Fruit fly (Drosophila melanogaster) Kc167 (cell line): ENCODE measurements around the gene Nepl9.

Source experiments
- Myc ChIP-seq: fragments of >200 bp; optimal IDR thresholded peaks from 2 replicates; lab custom pipeline; 2017; ENCODE audit warnings: missing external identifiers
- Sin3A ChIP-seq: fragments of >200 bp; optimal IDR thresholded peaks from 2 replicates; lab custom pipeline; 2018; ENCODE audit warnings: missing external identifiers
- h ChIP-seq: fragments of >200 bp; optimal IDR thresholded peaks from 3 replicates; lab custom pipeline; 2018; ENCODE audit warnings: missing external identifiers
- insv ChIP-seq: fragments of >200 bp; optimal IDR thresholded peaks from 3 replicates; lab custom pipeline; 2018; ENCODE audit warnings: missing external identifiers
- psq ChIP-seq: fragments of >200 bp; optimal IDR thresholded peaks from 2 replicates; lab custom pipeline; 2017; ENCODE audit warnings: missing external identifiers
- ttk ChIP-seq: sonication (Bioruptor generic); optimal IDR thresholded peaks from 2 replicates; lab custom pipeline; 2017; ENCODE audit warnings: missing external identifiers

The Nepl9 gene

dm6 chr2L:16837158-16837557 lies at the start of gene Nepl9:
Gene Nepl9 (minus strand): TSS chr2L:16837258.
- no peak for TF ChIP-seq h
- TF ChIP-seq Myc (lab: Kevin White, UChicago) = no peak
- TF ChIP-seq Sin3A (lab: Kevin White, UChicago) = no peak
- no peak for TF ChIP-seq psq (lab: Kevin White, UChicago)
- no peak for TF ChIP-seq insv
- no peak for TF ChIP-seq ttk (lab: Kevin White, UChicago)

- TF ChIP-seq ttk (lab: Kevin White, UChicago) (no peak), Myc (lab: Kevin White, UChicago) (no peak), psq (lab: Kevin White, UChicago) (no peak), insv (no peak), Sin3A (lab: Kevin White, UChicago) (no peak), h (no peak)
Observed at dm6 chr2L:16886459-16886858, 49.4 kb upstream of the Nepl9 start.

DNA sequence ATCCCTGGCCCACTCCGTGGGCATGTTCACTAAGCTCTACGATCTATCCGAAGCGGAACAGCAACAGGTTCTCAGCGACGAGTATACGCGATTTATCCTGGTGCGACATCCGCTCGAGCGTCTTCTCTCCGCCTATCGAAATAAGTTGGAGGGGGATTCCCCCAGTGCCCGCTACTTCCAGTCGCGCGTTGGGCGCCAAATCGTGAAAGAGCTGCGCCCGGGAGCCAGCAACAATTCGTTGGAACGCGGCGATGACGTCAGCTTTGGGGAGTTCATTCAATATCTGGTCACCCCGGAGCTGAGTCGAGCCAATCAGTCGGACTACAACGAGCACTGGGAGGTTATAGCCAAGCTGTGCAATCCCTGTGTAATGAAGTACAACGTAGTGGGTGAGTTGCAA lies 48.3 kb upstream of the Nepl9 start:
- TF ChIP-seq Sin3A (lab: Kevin White, UChicago) = no peak
- no peak for TF ChIP-seq Myc (lab: Kevin White, UChicago)
- no peak for TF ChIP-seq psq (lab: Kevin White, UChicago)
- no peak for TF ChIP-seq ttk (lab: Kevin White, UChicago)
- no peak for TF ChIP-seq h
- TF ChIP-seq insv = no peak

DNA sequence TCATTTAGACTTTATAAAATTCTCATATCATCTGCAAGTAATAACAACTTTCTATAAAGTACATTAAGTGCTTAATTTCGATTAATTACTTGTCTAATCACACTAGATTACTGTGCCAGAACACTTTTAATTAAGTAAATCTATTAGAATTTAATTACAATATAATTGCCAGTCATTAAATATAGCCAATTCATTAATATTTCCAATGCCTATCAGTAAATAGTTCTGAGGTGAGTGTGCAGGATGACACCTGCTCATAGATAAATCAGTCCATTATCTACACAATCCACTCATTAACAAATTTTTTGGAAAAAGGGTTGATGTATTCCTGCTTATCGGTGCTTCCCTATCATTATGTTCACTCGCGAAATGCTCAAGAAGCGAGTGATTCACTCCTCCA lies 47.6 kb upstream of the Nepl9 start:
- TF ChIP-seq ttk (lab: Kevin White, UChicago) = no peak
- TF ChIP-seq Myc (lab: Kevin White, UChicago) = no peak
- TF ChIP-seq h = no peak
- no peak for TF ChIP-seq psq (lab: Kevin White, UChicago)
- no peak for TF ChIP-seq Sin3A (lab: Kevin White, UChicago)
- TF ChIP-seq insv = no peak

dm6 chr2L:16882871-16883849 lies 46.1 kb upstream of the Nepl9 start:
- TF ChIP-seq h (no peak), Sin3A (lab: Kevin White, UChicago) (no peak)

dm6 chr2L:16882372-16882771 lies 45.3 kb upstream of the Nepl9 start:
- TF ChIP-seq psq (lab: Kevin White, UChicago) = no peak
- TF ChIP-seq insv = no peak
- no peak for TF ChIP-seq ttk (lab: Kevin White, UChicago)
- no peak for TF ChIP-seq Myc (lab: Kevin White, UChicago)
- TF ChIP-seq Sin3A (lab: Kevin White, UChicago) = no peak
- TF ChIP-seq h = no peak

DNA sequence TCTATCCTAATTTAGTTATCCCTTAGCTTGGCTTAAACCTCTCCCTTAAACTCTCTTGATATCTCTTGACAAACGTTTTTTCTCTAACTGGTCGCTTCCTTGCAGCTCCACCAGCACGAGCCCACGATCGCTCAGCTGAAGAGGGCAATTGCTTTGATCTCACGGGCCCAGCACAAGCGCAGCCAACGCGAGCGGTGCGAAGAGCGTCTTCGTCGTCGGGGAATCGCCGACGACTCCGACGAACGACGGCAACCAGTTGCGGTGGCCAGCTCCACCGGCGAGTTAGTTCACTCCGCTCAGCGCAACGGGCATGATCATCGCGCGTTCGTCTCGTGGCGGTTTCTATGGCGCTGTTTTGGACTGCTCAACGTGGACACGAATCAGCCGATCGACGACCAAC lies 43.9 kb upstream of the Nepl9 start:
- TF ChIP-seq ttk (lab: Kevin White, UChicago) = no peak
- no peak for TF ChIP-seq insv
- TF ChIP-seq Myc (lab: Kevin White, UChicago) = no peak
- no peak for TF ChIP-seq psq (lab: Kevin White, UChicago)
- TF ChIP-seq h = no peak
- TF ChIP-seq Sin3A (lab: Kevin White, UChicago) = no peak

- TF ChIP-seq psq (lab: Kevin White, UChicago) (no peak), insv (no peak), ttk (lab: Kevin White, UChicago) (no peak), Myc (lab: Kevin White, UChicago) (no peak), Sin3A (lab: Kevin White, UChicago) (no peak), h (no peak)
Observed at dm6 chr2L:16879288-16879687, 42.2 kb upstream of the Nepl9 start, which contains the start of the genes CG32832, CG31743 and CG34313. Gene CG32832 (minus strand): TSS chr2L:16879290. Gene CG31743 (plus strand): TSS chr2L:16879517. Gene CG34313 (plus strand): TSS chr2L:16879517.

- TF ChIP-seq ttk (lab: Kevin White, UChicago) (no peak), Myc (lab: Kevin White, UChicago) (no peak), insv (no peak), psq (lab: Kevin White, UChicago) (no peak), h (no peak), Sin3A (lab: Kevin White, UChicago) (no peak)
Observed at dm6 chr2L:16877678-16878077, 40.6 kb upstream of the Nepl9 start.

DNA sequence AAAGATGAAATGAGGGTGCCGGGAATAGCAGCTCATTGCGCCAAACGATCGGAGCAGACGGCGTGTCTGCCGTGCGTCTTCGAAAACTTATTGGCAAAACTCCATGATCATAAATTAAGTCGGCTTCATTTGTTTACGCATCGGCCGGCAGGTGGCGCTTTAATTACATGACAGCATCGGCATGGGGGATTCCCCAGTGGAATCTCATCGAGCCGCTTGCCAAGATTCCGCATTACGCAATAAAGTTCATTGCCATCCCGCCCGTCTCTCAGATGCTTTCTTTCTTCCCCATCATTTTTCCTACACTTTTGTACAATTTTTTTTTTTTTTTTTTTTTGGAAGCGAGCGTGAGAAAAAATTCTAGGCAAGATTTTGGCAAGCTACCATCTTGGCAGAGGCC lies 39.5 kb upstream of the Nepl9 start:
- TF ChIP-seq Sin3A (lab: Kevin White, UChicago) (no peak), insv (no peak), ttk (lab: Kevin White, UChicago) (no peak), h (no peak), Myc (lab: Kevin White, UChicago) (no peak), psq (lab: Kevin White, UChicago) (no peak)

DNA sequence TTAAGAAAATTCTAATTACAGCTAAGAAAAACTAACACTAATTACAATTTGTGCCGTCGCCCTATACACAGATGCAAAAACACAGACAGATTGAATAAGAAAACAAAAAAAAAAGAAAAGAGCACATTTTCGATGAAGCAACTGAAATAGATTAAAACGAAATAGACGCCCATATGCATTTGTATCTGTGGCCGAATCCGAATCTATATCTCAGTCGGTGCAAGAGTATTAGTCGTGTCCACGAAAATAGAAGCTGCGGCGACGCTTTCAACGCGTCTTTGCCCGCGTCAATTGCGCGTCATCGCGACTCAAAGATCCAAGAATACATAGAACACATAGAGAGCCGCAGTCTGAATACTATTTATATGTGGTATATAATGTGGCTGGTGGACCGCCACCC lies 37.9 kb upstream of the Nepl9 start:
- TF ChIP-seq Myc (lab: Kevin White, UChicago) (no peak), psq (lab: Kevin White, UChicago) (no peak), ttk (lab: Kevin White, UChicago) (no peak)

DNA sequence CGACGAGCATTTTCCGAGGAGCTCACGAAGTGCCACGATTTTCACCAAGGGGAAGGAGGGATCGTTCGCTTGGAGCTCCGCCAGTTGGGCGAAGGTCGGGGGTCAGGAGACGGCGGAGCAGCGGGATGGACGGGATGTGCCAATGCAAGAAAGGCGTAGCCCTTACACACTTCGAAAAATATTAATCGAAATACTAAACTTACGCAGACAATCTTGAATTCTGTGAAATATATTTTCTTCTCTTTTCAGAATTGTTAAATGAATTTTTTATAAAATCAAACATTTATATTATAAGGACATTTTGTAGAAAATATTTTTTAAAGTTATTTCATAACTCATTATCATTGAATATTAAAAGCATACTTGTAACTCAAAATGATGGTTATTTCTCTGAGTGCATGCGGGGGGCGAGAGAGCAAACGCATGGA lies 31.9 kb upstream of the Nepl9 start:
- TF ChIP-seq ttk (lab: Kevin White, UChicago) (no peak), psq (lab: Kevin White, UChicago) (no peak), insv (no peak), Myc (lab: Kevin White, UChicago) (no peak), h (no peak), Sin3A (lab: Kevin White, UChicago) (no peak)
